Worm (Caenorhabditis elegans): ENCODE data around the gene npr-42.

ce11 chrII:4294801-4295200, 18.8 kb downstream of the npr-42 start, which contains the start of gene rml-4:
- TF ChIP-seq flt-1 (GFP tag; IDR thresholded peaks at IDR 0.05) (no peak), ref-1 (GFP tag; conservative IDR thresholded peaks at IDR 0.05) (no peak), med-1 (GFP tag; optimal IDR thresholded peaks at IDR 0.05; ENCODE audit: insufficient read depth) (no peak), cog-1 (tag; optimal IDR thresholded peaks at IDR 0.05) (no peak), T22C8.4 (GFP tag; IDR thresholded peaks at IDR 0.05) (no peak), tab-1 (GFP tag; IDR thresholded peaks at IDR 0.05) (no peak), klf-2 (GFP tag; conservative IDR thresholded peaks at IDR 0.05) (no peak), ztf-29 (GFP tag; IDR thresholded peaks at IDR 0.05) (no peak)
